Fruit fly (Drosophila melanogaster): Measurements from ENCODE around the gene Nha2.

Gene Nha2

dm6 chr3R:23028506-23028905 lies 30.2 kb upstream of the Nha2 start (continued):
- TF ChIP-seq bsh (GFP tag; optimal IDR thresholded peaks at IDR 0.05) (peak in 1 of 2 experiments; percentile 4), CG4820 (GFP tag; optimal IDR thresholded peaks at IDR 0.05) (peak; percentile 18), otp (GFP tag; IDR thresholded peaks at IDR 0.05) (no peak), tio (GFP tag; optimal IDR thresholded peaks at IDR 0.05) (no peak), Nf-YC (tag; optimal IDR thresholded peaks at IDR 0.05) (no peak), grau (tag; optimal IDR thresholded peaks at IDR 0.05) (peak; percentile 62), Lim3 (GFP tag; IDR thresholded peaks at IDR 0.05) (no peak), CG10147 (GFP tag; optimal IDR thresholded peaks at IDR 0.05) (no peak), CG7963 (GFP tag; IDR thresholded peaks at IDR 0.05; ENCODE audit: partially characterized antibody) (no peak), CG6683 (GFP tag; optimal IDR thresholded peaks at IDR 0.05) (no peak), pb (GFP tag; optimal IDR thresholded peaks at IDR 0.05) (no peak), CG9817 (tag; optimal IDR thresholded peaks at IDR 0.05) (peak; percentile 70), Opbp (GFP tag; IDR thresholded peaks at IDR 0.05; ENCODE audit: partially characterized antibody) (no peak), pzg (GFP tag; optimal IDR thresholded peaks at IDR 0.05) (no peak), pan (optimal IDR thresholded peaks at IDR 0.05) (no peak), pan (GFP tag; optimal IDR thresholded peaks at IDR 0.05 in 1 of 2, IDR thresholded peaks at IDR 0.05 in 1 of 2) (peak in 1 of 2 experiments; percentile 70), dmrt99B (tag; optimal IDR thresholded peaks at IDR 0.05) (peak; percentile 41), CG12942 (GFP tag; optimal IDR thresholded peaks at IDR 0.05) (no peak), CG12236 (GFP tag; optimal IDR thresholded peaks at IDR 0.05) (no peak), jing (GFP tag; optimal IDR thresholded peaks at IDR 0.05) (no peak), hb (GFP tag; IDR thresholded peaks at IDR 0.05; ENCODE audit: partially characterized antibody) (no peak), Ptx1 (GFP tag; IDR thresholded peaks at IDR 0.05) (peak; percentile 76), Pdp1 (GFP tag; optimal IDR thresholded peaks at IDR 0.05) (peak; percentile 58 to 64), HLH3B (GFP tag; IDR thresholded peaks at IDR 0.05) (peak; percentile 14; the same call in 1 of the 2 replicates), Sox100B (GFP tag; optimal IDR thresholded peaks at IDR 0.05) (no peak), da (GFP tag; optimal IDR thresholded peaks at IDR 0.05) (no peak), CG15601 (tag; optimal IDR thresholded peaks at IDR 0.05) (no peak), Bdp1 (GFP tag; optimal IDR thresholded peaks at IDR 0.05) (peak; percentile 24)

- TF ChIP-seq CG4360 (GFP tag; IDR thresholded peaks at IDR 0.05): peak; percentile 44
- no peak for TF ChIP-seq slbo (GFP tag; IDR thresholded peaks at IDR 0.05)
- TF ChIP-seq twi (tag; optimal IDR thresholded peaks at IDR 0.05): peak; percentile 96
- TF ChIP-seq CG17361 (GFP tag; IDR thresholded peaks at IDR 0.05): 0 out of 3 replicates have a peak, but pooled peaks have one; percentile 3
Observed at dm6 chr3R:23027428-23027813, 29.1 kb upstream of the Nha2 start.

DNA sequence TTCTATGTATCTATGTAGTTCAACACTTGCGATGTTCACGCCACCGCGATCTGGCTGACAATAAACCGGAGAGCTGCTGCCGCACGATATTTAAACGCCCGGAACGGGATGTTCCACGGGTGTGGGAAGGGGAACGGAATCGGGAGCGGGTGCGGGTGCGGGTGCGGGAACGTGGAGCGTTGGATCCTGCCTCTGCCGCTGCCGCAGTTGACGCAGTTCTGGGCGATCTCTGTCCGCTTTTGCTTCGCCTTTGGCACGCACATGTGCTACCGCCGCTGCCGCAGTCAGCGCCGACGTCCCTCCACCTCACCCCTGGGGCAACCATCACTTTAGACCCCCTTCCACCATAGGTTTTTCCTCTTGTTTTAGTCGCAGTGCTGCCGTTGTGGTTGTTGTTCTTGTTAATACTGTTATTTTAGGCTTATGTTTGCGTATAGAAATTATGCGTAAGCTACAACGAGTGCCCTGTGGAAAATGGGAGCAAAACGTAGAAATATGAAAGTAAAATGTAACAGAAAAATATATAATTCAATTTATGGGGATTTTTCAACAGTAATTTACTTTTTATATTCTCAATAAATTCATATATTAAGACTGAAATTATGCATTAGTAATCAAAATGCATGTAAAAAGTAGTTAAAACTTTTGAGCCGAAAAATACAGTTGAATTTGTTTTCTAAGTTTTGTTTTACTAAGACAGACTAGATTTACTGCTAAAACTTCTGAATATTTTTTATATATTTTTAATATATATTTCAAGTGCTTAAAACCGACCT lies 28.5 kb upstream of the Nha2 start, which contains the start of gene lmd:
Gene lmd, minus strand, starts transcription at position 62 of the 776 bp plus-strand sequence.
- TF ChIP-seq CG13424 (tag; optimal IDR thresholded peaks at IDR 0.05): no peak
- TF ChIP-seq Ets65A (GFP tag): peak; percentile 54
- TF ChIP-seq gcm (GFP tag; optimal IDR thresholded peaks at IDR 0.05): no peak
- TF ChIP-seq gem (tag; optimal IDR thresholded peaks at IDR 0.05): peak; percentile 29
- TF ChIP-seq lola (GFP tag; optimal IDR thresholded peaks at IDR 0.05): peak in 1 of 3 experiments; percentile 26
- TF ChIP-seq lov (optimal IDR thresholded peaks at IDR 0.05): no peak
- TF ChIP-seq lov (GFP tag; IDR thresholded peaks at IDR 0.05): no peak
- peak; percentile 79 for TF ChIP-seq Adf1 (GFP tag; IDR thresholded peaks at IDR 0.05)
- TF ChIP-seq CG4360 (GFP tag; IDR thresholded peaks at IDR 0.05): peak; percentile 77
- peak; percentile 58; the same call in 1 of the 3 replicates for TF ChIP-seq CG6175 (GFP tag; IDR thresholded peaks at IDR 0.05)
- TF ChIP-seq CG11560 (tag; IDR thresholded peaks at IDR 0.05): no peak
- no peak for TF ChIP-seq Six4 (GFP tag; optimal IDR thresholded peaks at IDR 0.05)
- TF ChIP-seq Lim3 (GFP tag; IDR thresholded peaks at IDR 0.05): no peak
- no peak for TF ChIP-seq stwl (tag; optimal IDR thresholded peaks at IDR 0.05)
- peak; percentile 11; the same call in 1 of the 2 replicates for TF ChIP-seq slbo (GFP tag; IDR thresholded peaks at IDR 0.05)
- TF ChIP-seq cwo (GFP tag; optimal IDR thresholded peaks at IDR 0.05): no peak
- no peak for TF ChIP-seq CG12942 (GFP tag; optimal IDR thresholded peaks at IDR 0.05)
- no peak for TF ChIP-seq phol (tag; optimal IDR thresholded peaks at IDR 0.05)
- no peak for TF ChIP-seq Pdp1 (GFP tag; optimal IDR thresholded peaks at IDR 0.05)
- peak; percentile 95 for TF ChIP-seq CG18262 (tag; optimal IDR thresholded peaks at IDR 0.05)

Data from whole organism, embryonic.